Worm (Caenorhabditis elegans) whole organism, young adult: ENCODE measurements around the gene nspg-4.

Experiments used
- B0035.1 ChIP-seq: sonication (generic microtip); optimal IDR thresholded peaks from 2 replicates; lab custom pipeline; 2016; ENCODE audit warnings: missing genetic modification characterization, mild to moderate bottlenecking, missing compliant biosample characterization, missing genotype, missing genetic modification reagents
- C06A6.2 ChIP-seq: fragments of 200-800 bp; sonication (Bioruptor generic); conservative IDR thresholded peaks from 2 replicates; pipeline ENCODE4 v1.3.6; 2022; ENCODE audit warnings: missing genetic modification characterization, missing compliant biosample characterization
- F10E7.11 ChIP-seq: sonication (generic microtip); optimal IDR thresholded peaks from 2 replicates; lab custom pipeline; 2017; ENCODE audit warnings: mild to moderate bottlenecking, missing genetic modification characterization, moderate library complexity, missing compliant biosample characterization
- F57A8.1 ChIP-seq: fragments of 200-800 bp; sonication (Bioruptor generic); optimal IDR thresholded peaks from 2 replicates; lab custom pipeline; 2018; ENCODE audit warnings: mild to moderate bottlenecking, missing genetic modification characterization, moderate library complexity, missing compliant biosample characterization
- K11D2.4 ChIP-seq: fragments of 200-800 bp; sonication (Bioruptor generic); IDR thresholded peaks from 2 replicates; pipeline ENCODE4 v1.3.6; 2022; ENCODE audit warnings: missing genetic modification reagents, missing genetic modification characterization, missing compliant biosample characterization
- T07F8.4 ChIP-seq: sonication (generic microtip); optimal IDR thresholded peaks from 2 replicates; lab custom pipeline; 2016; ENCODE audit warnings: mild to moderate bottlenecking, missing genetic modification characterization, moderate library complexity, missing compliant biosample characterization
- Y79H2A.3 ChIP-seq: fragments of 200-800 bp; sonication (Bioruptor generic); conservative IDR thresholded peaks from 2 replicates; pipeline ENCODE4 v1.3.6; 2022; ENCODE audit warnings: missing genetic modification reagents, missing genetic modification characterization, missing compliant biosample characterization
- ZK185.1 ChIP-seq: sonication (generic microtip); optimal IDR thresholded peaks from 2 replicates; lab custom pipeline; 2016; ENCODE audit warnings: mild to moderate bottlenecking, missing genetic modification characterization, missing compliant biosample characterization; ENCODE audit not compliant: poor library complexity, severe bottlenecking
- ama-1 ChIP-seq, 3 experiments: fragments of 150-350 bp in 1 of 3; sonication (generic microtip) in 2 of 3; optimal IDR thresholded peaks; 2 replicates each; lab custom pipeline; 2014 to 2018; ENCODE audit warnings: missing biosample characterization in 2 of 3, missing genetic modification characterization in 2 of 3, missing genetic modification reagents in 2 of 3
- aptf-3 ChIP-seq: fragments of 200-800 bp; sonication (Bioruptor generic); IDR thresholded peaks from 2 replicates; pipeline ENCODE4 v1.3.6; 2022; ENCODE audit warnings: missing genetic modification characterization, missing compliant biosample characterization
- athp-1 ChIP-seq: sonication (generic microtip); optimal IDR thresholded peaks from 2 replicates; lab custom pipeline; 2017; ENCODE audit warnings: mild to moderate bottlenecking, missing genetic modification characterization, missing compliant biosample characterization
- attf-3 ChIP-seq: fragments of 200-800 bp; sonication (Bioruptor generic); conservative IDR thresholded peaks from 2 replicates; pipeline ENCODE4 v1.3.6; 2022; ENCODE audit warnings: missing genetic modification reagents, missing genetic modification characterization, missing compliant biosample characterization
- attf-6 ChIP-seq: fragments of 200-800 bp; sonication (Bioruptor generic); IDR thresholded peaks from 2 replicates; pipeline ENCODE4 v1.3.6; 2022; ENCODE audit warnings: missing genetic modification reagents, missing genetic modification characterization, missing compliant biosample characterization
- cebp-2 ChIP-seq: fragments of 200-800 bp; sonication (Bioruptor generic); IDR thresholded peaks from 2 replicates; pipeline ENCODE4 v1.3.6; 2022; ENCODE audit warnings: missing genetic modification characterization, missing compliant biosample characterization
- ceh-27 ChIP-seq: fragments of 200-800 bp; sonication (Bioruptor generic); optimal IDR thresholded peaks from 2 replicates; lab custom pipeline; 2018; ENCODE audit warnings: mild to moderate bottlenecking, missing genetic modification characterization, moderate library complexity, missing compliant biosample characterization
- ceh-40 ChIP-seq: fragments of 200-800 bp; sonication (Bioruptor generic); IDR thresholded peaks from 2 replicates; pipeline ENCODE4 v1.3.6; 2022; ENCODE audit warnings: missing genetic modification characterization, missing compliant biosample characterization
- chd-7 ChIP-seq: sonication (generic microtip); optimal IDR thresholded peaks from 2 replicates; lab custom pipeline; 2016; ENCODE audit warnings: mild to moderate bottlenecking, missing genetic modification characterization, moderate library complexity, missing compliant biosample characterization
- dpl-1 ChIP-seq: fragments of 150-350 bp; optimal IDR thresholded peaks from 2 replicates; lab custom pipeline; 2014; ENCODE audit warnings: missing biosample characterization, missing genetic modification reagents, missing genetic modification characterization
- efl-1 ChIP-seq: fragments of 150-350 bp; optimal IDR thresholded peaks from 2 replicates; lab custom pipeline; 2014; ENCODE audit warnings: missing biosample characterization, missing genetic modification reagents, missing genetic modification characterization
- ekl-4 ChIP-seq: fragments of 200-800 bp; sonication (Bioruptor generic); IDR thresholded peaks from 2 replicates; pipeline ENCODE4 v1.3.6; 2022; ENCODE audit warnings: missing genetic modification reagents, missing genetic modification characterization, missing compliant biosample characterization
- ets-4 ChIP-seq: fragments of 200-800 bp; sonication (Bioruptor generic); optimal IDR thresholded peaks from 2 replicates; lab custom pipeline; 2018; ENCODE audit warnings: mild to moderate bottlenecking, missing genetic modification characterization, missing compliant biosample characterization
- hsf-1 ChIP-seq: fragments of 200-800 bp; sonication (Bioruptor generic); IDR thresholded peaks from 2 replicates; pipeline ENCODE4 v1.3.6; 2022; ENCODE audit warnings: missing genetic modification reagents, missing genetic modification characterization, missing compliant biosample characterization
- lag-1 ChIP-seq: fragments of 200-800 bp; sonication (Bioruptor generic); IDR thresholded peaks from 2 replicates; pipeline ENCODE4 v1.3.6; 2022; ENCODE audit warnings: missing genetic modification reagents, missing genetic modification characterization, missing compliant biosample characterization
- lin-26 ChIP-seq: fragments of 200-800 bp; sonication (Bioruptor generic); IDR thresholded peaks from 2 replicates; pipeline ENCODE4 v1.3.6; 2022; ENCODE audit warnings: missing genetic modification reagents, missing genetic modification characterization, missing compliant biosample characterization
- lsl-1 ChIP-seq: fragments of 200-800 bp; sonication (Bioruptor generic); optimal IDR thresholded peaks from 2 replicates; lab custom pipeline; 2018; ENCODE audit warnings: mild to moderate bottlenecking, missing genetic modification characterization, moderate library complexity, missing compliant biosample characterization
- lsy-27 ChIP-seq: sonication (generic microtip); optimal IDR thresholded peaks from 2 replicates; lab custom pipeline; 2017; ENCODE audit warnings: missing genetic modification characterization, mild to moderate bottlenecking, missing compliant biosample characterization, antibody characterized with exemption, missing genotype, borderline replicate concordance; ENCODE audit not compliant: insufficient read depth
- madf-10 ChIP-seq: sonication (generic microtip); optimal IDR thresholded peaks from 2 replicates; lab custom pipeline; 2016; ENCODE audit warnings: mild to moderate bottlenecking, missing genetic modification characterization, missing compliant biosample characterization
- madf-8 ChIP-seq: fragments of 200-800 bp; sonication (Bioruptor generic); conservative IDR thresholded peaks from 2 replicates; pipeline ENCODE4 v1.3.6; 2022; ENCODE audit warnings: missing genetic modification reagents, missing genetic modification characterization, missing compliant biosample characterization
- mcd-1 ChIP-seq: fragments of 200-800 bp; sonication (Bioruptor generic); IDR thresholded peaks from 2 replicates; pipeline ENCODE4 v1.3.6; 2022; ENCODE audit warnings: missing genetic modification reagents, missing genetic modification characterization, missing compliant biosample characterization
- mes-4 ChIP-seq: sonication (generic microtip); optimal IDR thresholded peaks from 2 replicates; lab custom pipeline; 2016; ENCODE audit warnings: missing genotype, missing genetic modification characterization, missing compliant biosample characterization
- nfya-1 ChIP-seq: sonication (generic microtip); optimal IDR thresholded peaks from 2 replicates; lab custom pipeline; 2017; ENCODE audit warnings: antibody characterized with exemption, missing compliant biosample characterization, missing genetic modification characterization, borderline replicate concordance; ENCODE audit not compliant: insufficient read depth
- nfya-2 ChIP-seq: fragments of 200-800 bp; sonication (Bioruptor generic); IDR thresholded peaks from 2 replicates; pipeline ENCODE4 v1.3.6; 2022; ENCODE audit warnings: missing genetic modification reagents, missing genetic modification characterization, missing compliant biosample characterization
- nhr-27 ChIP-seq: fragments of 200-800 bp; sonication (Bioruptor generic); optimal IDR thresholded peaks from 2 replicates; lab custom pipeline; 2018; ENCODE audit warnings: mild to moderate bottlenecking, missing genetic modification characterization, moderate library complexity, missing compliant biosample characterization
- rcor-1 ChIP-seq: fragments of 200-800 bp; sonication (Bioruptor generic); IDR thresholded peaks from 2 replicates; pipeline ENCODE4 v1.3.6; 2022; ENCODE audit warnings: missing genetic modification reagents, missing genetic modification characterization, missing compliant biosample characterization
- rpc-1 ChIP-seq, 2 experiments: fragments of 150-350 bp in 1 of 2; sonication (generic microtip) in 1 of 2; optimal IDR thresholded peaks; 2 replicates each; lab custom pipeline; 2014 to 2018; ENCODE audit warnings: missing biosample characterization in 1 of 2, missing genetic modification characterization in 1 of 2, missing genetic modification reagents in 1 of 2, missing genotype in 1 of 2
- snpc-4 ChIP-seq, 5 experiments: fragments of 150-350 bp in 1 of 5; sonication (generic microtip) in 4 of 5; optimal IDR thresholded peaks; 2 replicates each; lab custom pipeline; 2014 to 2018; ENCODE audit warnings: missing genetic modification characterization in 5 of 5, missing biosample characterization in 3 of 5, antibody characterized with exemption in 2 of 5, mild to moderate bottlenecking in 2 of 5, missing compliant biosample characterization in 2 of 5, missing genotype in 2 of 5, moderate library complexity in 2 of 5, missing genetic modification reagents in 1 of 5
- tbp1 ChIP-seq: fragments of 200-800 bp; sonication (Bioruptor generic); optimal IDR thresholded peaks from 2 replicates; lab custom pipeline; 2018; ENCODE audit warnings: mild to moderate bottlenecking, missing genetic modification characterization, missing compliant biosample characterization
- tbx-9 ChIP-seq: sonication (generic microtip); optimal IDR thresholded peaks from 2 replicates; lab custom pipeline; 2016; ENCODE audit warnings: borderline replicate concordance, missing genetic modification characterization, inconsistent platforms, missing compliant biosample characterization
- tlf-1 ChIP-seq: fragments of 200-800 bp; sonication (Bioruptor generic); optimal IDR thresholded peaks from 2 replicates; lab custom pipeline; 2018; ENCODE audit warnings: mild to moderate bottlenecking, missing genetic modification characterization, missing compliant biosample characterization
- unc-130 ChIP-seq: sonication (generic microtip); optimal IDR thresholded peaks from 2 replicates; lab custom pipeline; 2016; ENCODE audit warnings: missing genetic modification reagents, missing genetic modification characterization, missing compliant biosample characterization
- unc-62 ChIP-seq: fragments of 150-350 bp; optimal IDR thresholded peaks from 2 replicates; lab custom pipeline; 2014; ENCODE audit warnings: missing biosample characterization, missing genetic modification reagents, missing genetic modification characterization
- xnd-1 ChIP-seq: sonication (generic microtip); optimal IDR thresholded peaks from 2 replicates; lab custom pipeline; 2016; ENCODE audit warnings: missing genotype, missing genetic modification reagents, missing genetic modification characterization, missing compliant biosample characterization
- zfh-2 ChIP-seq: fragments of 200-800 bp; sonication (Bioruptor generic); conservative IDR thresholded peaks from 2 replicates; pipeline ENCODE4 v1.3.6; 2022; ENCODE audit warnings: missing genetic modification reagents, missing genetic modification characterization, missing compliant biosample characterization

Gene nspg-4

DNA sequence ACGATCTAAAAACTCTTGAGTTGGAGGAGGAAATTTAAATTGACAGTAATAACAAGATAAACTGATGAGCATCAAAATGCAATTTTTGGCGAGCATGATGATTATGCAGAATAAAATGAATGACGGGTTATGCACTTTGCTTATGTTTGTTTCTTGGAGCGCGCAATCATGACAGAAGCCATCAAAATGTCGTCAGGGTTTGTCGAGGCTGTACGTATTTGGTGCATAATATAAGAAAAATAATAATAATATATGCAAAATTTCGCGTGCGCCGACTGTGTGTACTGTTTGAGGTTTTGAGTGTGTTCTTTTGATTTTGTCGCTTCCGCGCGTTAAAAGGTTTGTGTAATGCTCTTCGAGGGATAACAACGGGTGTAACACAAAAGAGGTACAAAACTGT is at the start of gene nspg-4:
Gene nspg-4, minus strand, starts transcription at position 101 of the 400 bp plus-strand sequence.
- TF ChIP-seq rcor-1 (GFP tag; lab: Robert Waterston, UW) (no peak), cebp-2 (no peak), B0035.1 (no peak), snpc-4 (GFP tag; optimal IDR thresholded peaks at IDR 0.05; lab: Kevin White, UChicago) (no peak), snpc-4 (tag; optimal IDR thresholded peaks at IDR 0.05; lab: Kevin White, UChicago) (no peak), efl-1 (GFP tag; lab: Kevin White, UChicago) (no peak)

DNA sequence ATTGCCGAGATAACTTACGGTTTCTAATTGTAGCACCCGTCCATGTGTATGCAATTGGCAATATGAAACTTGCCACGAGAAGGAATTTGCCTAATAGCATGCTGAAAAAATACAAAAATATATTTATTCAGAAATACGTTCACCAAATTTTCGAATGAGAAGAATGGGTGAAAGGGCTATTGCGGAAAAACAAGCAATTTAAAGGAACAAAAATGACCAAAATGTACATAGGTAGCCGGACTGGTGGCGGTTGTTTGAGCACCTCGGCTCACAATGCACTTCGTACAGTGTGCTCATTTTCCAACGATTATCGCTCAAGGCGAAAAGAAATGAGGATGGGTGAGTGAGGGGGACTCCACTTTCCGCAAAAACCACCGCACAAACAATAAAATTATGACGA is 49.7 kb upstream of the nspg-4 start, which contains the start of gene cht-1:
Gene cht-1, minus strand, starts transcription at position 101 of the 400 bp plus-strand sequence.
- TF ChIP-seq hsf-1 (GFP tag; lab: Robert Waterston, UW) (no peak), ets-4 (GFP tag; lab: Kevin White, UChicago) (no peak), tbp1 (GFP tag; lab: Kevin White, UChicago) (no peak), ama-1 (optimal IDR thresholded peaks at IDR 0.05; lab: Kevin White, UChicago) (no peak), ama-1 (GFP tag; optimal IDR thresholded peaks at IDR 0.05; lab: Kevin White, UChicago) (no peak), ekl-4 (no peak), ceh-40 (GFP tag; lab: Robert Waterston, UW) (no peak), athp-1 (tag; lab: Kevin White, UChicago) (no peak), xnd-1 (tag; lab: Kevin White, UChicago) (no peak)
- TF ChIP-seq, all 124 proteins: peak for 0

DNA sequence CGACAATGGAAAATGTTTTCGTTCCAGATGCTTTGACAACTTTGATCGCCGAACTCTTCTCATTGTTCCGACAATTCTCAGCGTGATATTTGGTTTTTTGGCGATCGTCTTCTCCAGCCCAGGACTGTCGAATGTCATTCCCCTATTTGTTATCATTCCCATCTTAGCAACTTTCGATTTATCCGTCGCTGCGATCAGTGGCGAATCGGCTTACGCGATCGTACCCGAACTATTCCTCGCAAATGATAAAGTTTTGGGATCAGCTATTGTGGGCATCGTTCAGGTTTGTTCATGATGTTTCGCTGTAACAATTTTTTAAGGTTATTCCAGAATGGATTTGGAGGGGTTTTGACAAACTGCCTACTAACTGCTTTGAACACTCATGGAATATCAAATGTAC is 46.5 kb upstream of the nspg-4 start:
- no peak for TF ChIP-seq lin-26 (GFP tag; lab: Robert Waterston, UW)
- TF ChIP-seq lsl-1 = no peak
- TF ChIP-seq rcor-1 (GFP tag; lab: Robert Waterston, UW) = no peak
- TF ChIP-seq T07F8.4 (tag; lab: Kevin White, UChicago) = no peak
- TF ChIP-seq attf-6 (GFP tag; lab: Robert Waterston, UW) = no peak
- no peak for TF ChIP-seq nfya-1 (tag; lab: Kevin White, UChicago)
- TF ChIP-seq aptf-3 (GFP tag; lab: Robert Waterston, UW) = no peak
- TF ChIP-seq lsy-27 = no peak
- no peak for TF ChIP-seq C06A6.2 (GFP tag; lab: Robert Waterston, UW)
- TF ChIP-seq nhr-27 (tag; lab: Kevin White, UChicago) = no peak
- no peak for TF ChIP-seq zfh-2 (GFP tag; lab: Robert Waterston, UW)
- TF ChIP-seq ZK185.1 (tag; lab: Kevin White, UChicago) = no peak
- no peak for TF ChIP-seq chd-7 (tag; lab: Kevin White, UChicago)
- no peak for TF ChIP-seq F57A8.1 (GFP tag; lab: Kevin White, UChicago)
- TF ChIP-seq madf-8 (GFP tag; lab: Robert Waterston, UW) = no peak
- TF ChIP-seq tlf-1 (GFP tag; lab: Kevin White, UChicago) = no peak

DNA sequence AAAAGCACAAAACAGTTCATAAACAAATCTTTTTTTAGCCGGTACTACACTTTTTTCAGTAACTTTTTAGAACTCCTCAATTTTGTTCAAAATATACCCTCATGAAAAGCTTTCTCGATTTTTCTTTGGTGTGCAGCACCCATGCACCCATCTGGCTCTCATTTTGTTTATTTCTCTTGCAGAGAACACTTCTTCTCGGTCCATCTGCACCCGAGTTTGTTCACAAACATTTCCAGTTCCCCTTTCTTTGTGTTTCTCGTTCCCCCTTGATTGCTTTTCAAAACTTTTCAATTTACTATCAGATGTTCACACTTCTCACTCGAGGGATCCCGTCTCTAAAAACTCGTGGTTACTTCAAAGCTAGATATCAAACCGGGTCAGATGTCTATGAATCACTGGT is 43.4 kb upstream of the nspg-4 start, which contains the start of gene slcf-2:
Gene slcf-2, plus strand, starts transcription at position 301 of the 400 bp plus-strand sequence.
- TF ChIP-seq attf-3 (no peak), lag-1 (GFP tag; lab: Robert Waterston, UW) (no peak), madf-8 (GFP tag; lab: Robert Waterston, UW) (no peak), tbx-9 (tag; lab: Kevin White, UChicago) (no peak), madf-10 (tag; lab: Kevin White, UChicago) (no peak), dpl-1 (GFP tag; lab: Kevin White, UChicago) (no peak), F10E7.11 (tag; lab: Kevin White, UChicago) (no peak), tlf-1 (GFP tag; lab: Kevin White, UChicago) (no peak), xnd-1 (tag; lab: Kevin White, UChicago) (no peak), unc-62 (GFP tag; lab: Kevin White, UChicago) (no peak), K11D2.4 (GFP tag; lab: Robert Waterston, UW) (no peak), C06A6.2 (GFP tag; lab: Robert Waterston, UW) (no peak), unc-130 (GFP tag; lab: Kevin White, UChicago) (no peak), mcd-1 (GFP tag; lab: Robert Waterston, UW) (no peak), athp-1 (tag; lab: Kevin White, UChicago) (no peak), Y79H2A.3 (GFP tag; lab: Robert Waterston, UW) (no peak), rpc-1 (optimal IDR thresholded peaks at IDR 0.05; lab: Kevin White, UChicago) (no peak), rpc-1 (tag; optimal IDR thresholded peaks at IDR 0.05; lab: Kevin White, UChicago) (no peak), nfya-2 (GFP tag; lab: Robert Waterston, UW) (no peak), mes-4 (tag; lab: Kevin White, UChicago) (no peak), ceh-27 (GFP tag; lab: Kevin White, UChicago) (no peak)
